Worm (Caenorhabditis elegans): ENCODE measurements around the gene F22H10.6.

DNA sequence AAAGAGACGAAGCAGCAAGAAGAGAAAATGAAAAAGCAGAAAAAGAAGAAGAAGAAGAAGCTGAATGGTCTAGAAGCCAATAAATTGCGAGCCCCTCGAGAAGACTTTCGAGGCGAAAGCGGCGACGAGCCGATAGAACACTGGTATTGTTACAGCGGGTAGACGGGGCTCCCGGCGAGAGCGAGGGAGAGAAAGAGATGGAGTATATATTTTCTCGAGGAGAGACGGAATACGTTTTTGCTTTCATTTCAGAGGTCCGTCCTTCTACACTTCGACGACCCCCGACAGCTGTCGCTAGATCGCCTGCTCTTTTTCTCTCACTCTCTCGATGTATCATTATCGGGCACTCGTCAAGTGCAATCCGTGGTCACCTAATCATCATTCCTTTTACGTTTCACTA, 35.9 kb downstream of the F22H10.6 start:
- no peak for TF ChIP-seq blmp-1 (tag; optimal IDR thresholded peaks at IDR 0.05)
- TF ChIP-seq unc-62 (GFP tag; optimal IDR thresholded peaks at IDR 0.05) = peak; percentile 50
